Fruit fly (Drosophila melanogaster): ENCODE measurements around the gene smog.

smog gene

DNA sequence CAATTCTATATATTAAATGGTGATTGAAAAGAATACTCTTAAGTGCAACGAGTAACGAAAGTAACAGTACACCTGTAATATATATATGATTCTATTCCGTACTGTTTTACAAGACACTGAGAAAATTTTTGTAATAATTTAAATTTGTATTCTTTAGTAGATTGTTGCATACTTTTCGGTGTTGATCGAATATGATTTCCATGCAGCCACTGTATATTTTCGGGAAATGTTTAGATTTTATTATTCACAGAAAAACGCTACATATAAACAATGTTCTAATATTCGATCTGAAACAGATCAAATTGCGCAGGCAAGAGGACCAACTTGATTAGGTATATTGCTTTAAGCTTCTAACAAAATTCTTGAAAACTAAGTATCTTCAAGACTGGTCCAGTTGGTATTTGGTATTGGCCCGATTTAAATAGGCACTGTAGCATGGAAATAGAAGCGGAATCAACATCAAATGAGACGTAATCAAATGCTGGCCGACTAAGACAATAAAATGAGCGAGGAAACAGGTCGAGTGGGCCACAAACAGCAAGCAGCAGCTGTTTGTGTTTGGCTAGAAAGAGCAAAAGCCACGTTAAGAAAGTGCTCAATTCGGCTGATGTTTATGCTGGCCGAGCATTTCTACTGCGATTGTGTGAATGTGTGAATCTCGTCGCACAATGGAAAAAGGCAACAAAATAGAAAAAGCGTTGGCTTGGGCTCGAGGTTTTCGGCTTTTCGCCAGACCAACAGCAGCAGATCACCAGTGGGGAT is 40.2 kb upstream of the smog start, which contains the start of gene CG15629 (continued):
- TF ChIP-seq Jarid2 (GFP tag; optimal IDR thresholded peaks at IDR 0.05): no peak
- peak; percentile 97 for TF ChIP-seq zf30C (GFP tag; optimal IDR thresholded peaks at IDR 0.05)
- peak in 1 of 2 experiments; percentile 35 for TF ChIP-seq Pdp1 (GFP tag; optimal IDR thresholded peaks at IDR 0.05)
- 0 out of 2 replicates have a peak, but pooled peaks have one; percentile 8 for TF ChIP-seq bbx (GFP tag; IDR thresholded peaks at IDR 0.05; ENCODE audit: partially characterized antibody)
- no peak for TF ChIP-seq CHES-1-like (GFP tag; optimal IDR thresholded peaks at IDR 0.05)
- TF ChIP-seq ab (GFP tag; optimal IDR thresholded peaks at IDR 0.05): no peak
- no peak for TF ChIP-seq sob (GFP tag; IDR thresholded peaks at IDR 0.05)
- TF ChIP-seq org-1 (GFP tag; optimal IDR thresholded peaks at IDR 0.05): no peak
- no peak for TF ChIP-seq Ada2b (GFP tag; IDR thresholded peaks at IDR 0.05)
- no peak for TF ChIP-seq cg (GFP tag; optimal IDR thresholded peaks at IDR 0.05)
- TF ChIP-seq nom (GFP tag; optimal IDR thresholded peaks at IDR 0.05): no peak
- no peak for TF ChIP-seq sug (tag; optimal IDR thresholded peaks at IDR 0.05)
- no peak for TF ChIP-seq CG11560 (tag; IDR thresholded peaks at IDR 0.05)
- TF ChIP-seq dmrt99B (tag; optimal IDR thresholded peaks at IDR 0.05): no peak
- no peak for TF ChIP-seq CG4282 (GFP tag; optimal IDR thresholded peaks at IDR 0.05)
- no peak for TF ChIP-seq Abd-B (GFP tag; optimal IDR thresholded peaks at IDR 0.05)
- no peak for TF ChIP-seq CG6254 (GFP tag; optimal IDR thresholded peaks at IDR 0.05)
- peak; percentile 56 for TF ChIP-seq pros (GFP tag; optimal IDR thresholded peaks at IDR 0.05)
- no peak for TF ChIP-seq sr (GFP tag; IDR thresholded peaks at IDR 0.05)
- TF ChIP-seq scrt (GFP tag; optimal IDR thresholded peaks at IDR 0.05): no peak
- TF ChIP-seq repo (GFP tag; optimal IDR thresholded peaks at IDR 0.05): no peak
- TF ChIP-seq Xbp1 (GFP tag; optimal IDR thresholded peaks at IDR 0.05): no peak
- no peak for TF ChIP-seq Ssrp (tag; optimal IDR thresholded peaks at IDR 0.05)
- no peak for TF ChIP-seq phol (tag; optimal IDR thresholded peaks at IDR 0.05)
- TF ChIP-seq tio (GFP tag; optimal IDR thresholded peaks at IDR 0.05): no peak
- no peak for TF ChIP-seq CG11085 (GFP tag; IDR thresholded peaks at IDR 0.05)
- TF ChIP-seq caup (GFP tag; optimal IDR thresholded peaks at IDR 0.05; ENCODE audit: severe bottlenecking): no peak
- no peak for TF ChIP-seq Optix (GFP tag; IDR thresholded peaks at IDR 0.05)
- TF ChIP-seq az2 (GFP tag; optimal IDR thresholded peaks at IDR 0.05): no peak
- no peak for TF ChIP-seq luna (GFP tag; optimal IDR thresholded peaks at IDR 0.05)
- no peak for TF ChIP-seq CG10366 (GFP tag; IDR thresholded peaks at IDR 0.05)
- no peak for TF ChIP-seq CG34422 (GFP tag; IDR thresholded peaks at IDR 0.05)
- TF ChIP-seq z (GFP tag; IDR thresholded peaks at IDR 0.05): peak; percentile 77; the same call in 2 of the 3 replicates
- TF ChIP-seq trh (GFP tag; optimal IDR thresholded peaks at IDR 0.05): no peak
- TF ChIP-seq sens (GFP tag): peak; percentile 57
- no peak for TF ChIP-seq Atf6 (GFP tag; IDR thresholded peaks at IDR 0.05)
- TF ChIP-seq toy (GFP tag; IDR thresholded peaks at IDR 0.05): no peak
- no peak for TF ChIP-seq Doc3 (GFP tag; IDR thresholded peaks at IDR 0.05; ENCODE audit: partially characterized antibody)
- no peak for TF ChIP-seq dan (GFP tag; IDR thresholded peaks at IDR 0.05)
- no peak for TF ChIP-seq gsb (GFP tag; IDR thresholded peaks at IDR 0.05)
- TF ChIP-seq CTCF (GFP tag; optimal IDR thresholded peaks at IDR 0.05): peak; percentile 14
- no peak for TF ChIP-seq Atf-2 (GFP tag; optimal IDR thresholded peaks at IDR 0.05)
- TF ChIP-seq CG1024 (GFP tag; IDR thresholded peaks at IDR 0.05): no peak
- TF ChIP-seq CG6854 (GFP tag; optimal IDR thresholded peaks at IDR 0.05): no peak
- 0 out of 4 replicates have a peak, but pooled peaks have one; percentile 24 for TF ChIP-seq chinmo (GFP tag; IDR thresholded peaks at IDR 0.05; ENCODE audit: partially characterized antibody)
- TF ChIP-seq Scr (GFP tag; IDR thresholded peaks at IDR 0.05; ENCODE audit: partially characterized antibody): no peak
- no peak for TF ChIP-seq ranshi (GFP tag; IDR thresholded peaks at IDR 0.05)
- no peak for TF ChIP-seq NK7.1 (GFP tag; optimal IDR thresholded peaks at IDR 0.05)
- no peak for TF ChIP-seq ac (GFP tag; optimal IDR thresholded peaks at IDR 0.05)
- TF ChIP-seq H2.0 (GFP tag; IDR thresholded peaks at IDR 0.05): no peak
- TF ChIP-seq CG3995 (GFP tag; optimal IDR thresholded peaks at IDR 0.05): no peak
